Worm (Caenorhabditis elegans) whole organism, midembryonic: ENCODE measurements around the gene W03A5.1.

Source experiments
- T22C8.4 ChIP-seq: fragments of 200-800 bp; sonication (Bioruptor generic); IDR thresholded peaks from 2 replicates; pipeline ENCODE4 v1.3.6; 2022; ENCODE audit warnings: missing genetic modification characterization, missing compliant biosample characterization
- cog-1 ChIP-seq: sonication (generic microtip); optimal IDR thresholded peaks from 2 replicates; lab custom pipeline; 2016; ENCODE audit warnings: missing genetic modification characterization, missing compliant biosample characterization
- flt-1 ChIP-seq: fragments of 200-800 bp; sonication (Bioruptor generic); IDR thresholded peaks from 2 replicates; pipeline ENCODE4 v1.3.6; 2022; ENCODE audit warnings: missing genetic modification characterization, missing compliant biosample characterization
- klf-2 ChIP-seq: fragments of 200-800 bp; sonication (Bioruptor generic); conservative IDR thresholded peaks from 2 replicates; pipeline ENCODE4 v1.3.6; 2022; ENCODE audit warnings: missing genetic modification reagents, missing genetic modification characterization, missing compliant biosample characterization
- med-1 ChIP-seq: sonication (generic microtip); optimal IDR thresholded peaks from 2 replicates; lab custom pipeline; 2017; ENCODE audit warnings: missing genetic modification characterization, mild to moderate bottlenecking, missing compliant biosample characterization, antibody characterized with exemption, missing genetic modification reagents; ENCODE audit not compliant: insufficient read depth
- ref-1 ChIP-seq: fragments of 200-800 bp; sonication (Bioruptor generic); conservative IDR thresholded peaks from 2 replicates; pipeline ENCODE4 v1.3.6; 2022; ENCODE audit warnings: missing genetic modification reagents, missing genetic modification characterization, missing compliant biosample characterization
- tab-1 ChIP-seq: fragments of 200-800 bp; sonication (Bioruptor generic); IDR thresholded peaks from 2 replicates; pipeline ENCODE4 v1.3.6; 2022; ENCODE audit warnings: missing genetic modification characterization, missing compliant biosample characterization
- ztf-23 ChIP-seq: fragments of 200-800 bp; sonication (Bioruptor generic); IDR thresholded peaks from 2 replicates; pipeline ENCODE4 v1.3.6; 2022; ENCODE audit warnings: missing genetic modification reagents, missing genetic modification characterization, missing compliant biosample characterization
- ztf-29 ChIP-seq: fragments of 200-800 bp; sonication (Bioruptor generic); IDR thresholded peaks from 2 replicates; pipeline ENCODE4 v1.3.6; 2022; ENCODE audit warnings: missing genetic modification reagents, missing genetic modification characterization, missing compliant biosample characterization

ce11 chrIII:5361909-5362308 lies 45.8 kb upstream of the W03A5.1 start, which contains the start of gene Y32H12A.1:
- no peak for TF ChIP-seq med-1 (GFP tag; lab: Kevin White, UChicago)
- TF ChIP-seq tab-1 (GFP tag; lab: Robert Waterston, UW), result no peak
- no peak for TF ChIP-seq ztf-23 (GFP tag; lab: Robert Waterston, UW)
- TF ChIP-seq flt-1 (GFP tag; lab: Robert Waterston, UW), result no peak
- no peak for TF ChIP-seq ref-1
- no peak for TF ChIP-seq ztf-29 (GFP tag; lab: Robert Waterston, UW)
- no peak for TF ChIP-seq T22C8.4 (GFP tag; lab: Robert Waterston, UW)
- no peak for TF ChIP-seq klf-2 (GFP tag; lab: Robert Waterston, UW)
- TF ChIP-seq cog-1 (tag; lab: Kevin White, UChicago), result no peak
